Worm (Caenorhabditis elegans): ENCODE results near the gene Y37E11B.1.

Y37E11B.1 gene

ce11 chrIV:3611845-3612244 is 32.4 kb downstream of the Y37E11B.1 start (continued):
- TF ChIP-seq zag-1 (tag; optimal IDR thresholded peaks at IDR 0.05) (no peak), fkh-8 (tag; optimal IDR thresholded peaks at IDR 0.05) (no peak), rnt-1 (tag; optimal IDR thresholded peaks at IDR 0.05) (no peak), unc-30 (tag; optimal IDR thresholded peaks at IDR 0.05) (no peak), dsc-1 (tag; optimal IDR thresholded peaks at IDR 0.05) (no peak), egl-13 (tag; optimal IDR thresholded peaks at IDR 0.05) (peak; percentile 1), sptf-1 (tag; optimal IDR thresholded peaks at IDR 0.05) (no peak), unc-98 (GFP tag; IDR thresholded peaks at IDR 0.05) (no peak), nhr-47 (tag; optimal IDR thresholded peaks at IDR 0.05) (no peak), C34B4.2 (tag; optimal IDR thresholded peaks at IDR 0.05) (no peak), lin-15B (tag; optimal IDR thresholded peaks at IDR 0.05) (no peak), zip-4 (GFP tag; optimal IDR thresholded peaks at IDR 0.05) (no peak), unc-62 (GFP tag; optimal IDR thresholded peaks at IDR 0.05) (no peak), ceh-63 (GFP tag; optimal IDR thresholded peaks at IDR 0.05) (no peak), efl-1 (optimal IDR thresholded peaks at IDR 0.05) (no peak), efl-1 (GFP tag; optimal IDR thresholded peaks at IDR 0.05 in 1 of 2) (peak in 1 of 2 experiments; percentile 74), fkh-10 (GFP tag; optimal IDR thresholded peaks at IDR 0.05) (no peak), hlh-17 (GFP tag; optimal IDR thresholded peaks at IDR 0.05; ENCODE audit: borderline replicate concordance) (no peak), lir-3 (tag; optimal IDR thresholded peaks at IDR 0.05; ENCODE audit: poor library complexity) (no peak), nhr-19 (GFP tag; conservative IDR thresholded peaks at IDR 0.05) (peak; percentile 25; the same call in 1 of the 2 replicates), blmp-1 (tag; optimal IDR thresholded peaks at IDR 0.05) (no peak), nhr-237 (tag; optimal IDR thresholded peaks at IDR 0.05) (no peak), nhr-76 (tag; optimal IDR thresholded peaks at IDR 0.05) (no peak), efl-3 (GFP tag; optimal IDR thresholded peaks at IDR 0.05) (no peak), mef-2 (tag; optimal IDR thresholded peaks at IDR 0.05) (no peak), C04F5.9 (tag; optimal IDR thresholded peaks at IDR 0.05) (no peak), F16B12.6 (tag; optimal IDR thresholded peaks at IDR 0.05) (no peak), nhr-71 (tag; optimal IDR thresholded peaks at IDR 0.05) (peak; percentile 53), nhr-85 (tag) (no peak), nhr-90 (tag; optimal IDR thresholded peaks at IDR 0.05; ENCODE audit: poor library complexity) (peak; percentile 57), pax-3 (tag; optimal IDR thresholded peaks at IDR 0.05) (no peak), elt-2 (tag; optimal IDR thresholded peaks at IDR 0.05) (peak; percentile 99), ceh-88 (GFP tag; IDR thresholded peaks at IDR 0.05) (no peak), aha-1 (tag; optimal IDR thresholded peaks at IDR 0.05) (no peak), lin-13 (GFP tag; optimal IDR thresholded peaks at IDR 0.05) (no peak), unc-86 (tag; optimal IDR thresholded peaks at IDR 0.05) (no peak), mab-9 (GFP tag; IDR thresholded peaks at IDR 0.05) (no peak), lin-35 (GFP tag; optimal IDR thresholded peaks at IDR 0.05) (peak in 1 of 2 experiments; percentile 69), tlp-1 (tag; optimal IDR thresholded peaks at IDR 0.05) (no peak), elt-3 (tag; optimal IDR thresholded peaks at IDR 0.05) (no peak), ama-1 (optimal IDR thresholded peaks at IDR 0.05) (no peak), skn-1 (tag; optimal IDR thresholded peaks at IDR 0.05) (no peak), mdl-1 (tag; optimal IDR thresholded peaks at IDR 0.05) (peak in 1 of 2 experiments; percentile 53), pqm-1 (tag; optimal IDR thresholded peaks at IDR 0.05) (peak; percentile 81), hlh-4 (tag; optimal IDR thresholded peaks at IDR 0.05) (no peak), unc-130 (tag; optimal IDR thresholded peaks at IDR 0.05) (no peak), fos-1 (tag; optimal IDR thresholded peaks at IDR 0.05) (no peak), ztf-4 (tag; optimal IDR thresholded peaks at IDR 0.05) (no peak), snu-23 (GFP tag; optimal IDR thresholded peaks at IDR 0.05) (no peak), tbx-2 (tag; optimal IDR thresholded peaks at IDR 0.05) (no peak), swsn-7 (tag; optimal IDR thresholded peaks at IDR 0.05) (no peak), snpc-4 (tag; optimal IDR thresholded peaks at IDR 0.05) (no peak), lin-39 (tag; optimal IDR thresholded peaks at IDR 0.05) (no peak), Y116A8C.19 (tag; optimal IDR thresholded peaks at IDR 0.05; ENCODE audit: borderline replicate concordance) (no peak), pag-3 (tag; optimal IDR thresholded peaks at IDR 0.05; ENCODE audit: borderline replicate concordance, insufficient read depth) (no peak)

Data from whole organism, L1 larva.